Worm (Caenorhabditis elegans) whole organism, L4 larva: ENCODE data around the gene Y82E9BR.3.

Experiments
- F10B5.3 ChIP-seq: sonication (generic microtip); optimal IDR thresholded peaks from 2 replicates; lab custom pipeline; 2016; ENCODE audit warnings: mild to moderate bottlenecking, missing genetic modification characterization, missing compliant biosample characterization
- F26F4.8 ChIP-seq: fragments of 200-800 bp; sonication (Bioruptor generic); conservative IDR thresholded peaks from 2 replicates; pipeline ENCODE4 v1.3.6; 2022; ENCODE audit warnings: missing genetic modification characterization, missing compliant biosample characterization
- T20F7.1 ChIP-seq: fragments of 200-800 bp; sonication (Bioruptor generic); optimal IDR thresholded peaks from 2 replicates; lab custom pipeline; 2018; ENCODE audit warnings: mild to moderate bottlenecking, missing genetic modification characterization, missing compliant biosample characterization
- Y5F2A.4 ChIP-seq: fragments of 200-800 bp; sonication (Bioruptor generic); optimal IDR thresholded peaks from 2 replicates; lab custom pipeline; 2018; ENCODE audit warnings: mild to moderate bottlenecking, missing genetic modification characterization, missing compliant biosample characterization
- Y75B8A.6 ChIP-seq: fragments of 200-800 bp; sonication (Bioruptor generic); IDR thresholded peaks from 2 replicates; pipeline ENCODE4 v1.3.6; 2022; ENCODE audit warnings: missing genetic modification reagents, missing genetic modification characterization, missing compliant biosample characterization
- ZK337.2 ChIP-seq: fragments of 200-800 bp; sonication (Bioruptor generic); IDR thresholded peaks from 2 replicates; pipeline ENCODE4 v1.3.6; 2022; ENCODE audit warnings: missing genetic modification reagents, missing genetic modification characterization, missing compliant biosample characterization
- aha-1 ChIP-seq: fragments of 150-350 bp; peaks from one replicate; lab custom pipeline; 2014; ENCODE audit warnings: missing biosample characterization, missing genetic modification characterization
- arid-1 ChIP-seq: fragments of 200-800 bp; sonication (Bioruptor generic); conservative IDR thresholded peaks from 2 replicates; pipeline ENCODE4 v1.3.6; 2022; ENCODE audit warnings: missing genetic modification reagents, missing genetic modification characterization, missing compliant biosample characterization
- ceh-28 ChIP-seq: fragments of 150-350 bp; optimal IDR thresholded peaks from 2 replicates; lab custom pipeline; 2014; ENCODE audit warnings: missing biosample characterization, missing genetic modification reagents, missing genetic modification characterization
- ceh-44 ChIP-seq: fragments of 200-800 bp; sonication (Bioruptor generic); IDR thresholded peaks from 2 replicates; pipeline ENCODE4 v1.3.6; 2022; ENCODE audit warnings: missing genetic modification reagents, missing genetic modification characterization, missing compliant biosample characterization
- cey-2 ChIP-seq: sonication (generic microtip); optimal IDR thresholded peaks from 3 replicates; lab custom pipeline; 2017; ENCODE audit warnings: missing genetic modification characterization, mild to moderate bottlenecking, missing compliant biosample characterization, antibody characterized with exemption, borderline replicate concordance; ENCODE audit not compliant: insufficient read depth
- ctbp-1 ChIP-seq: fragments of 200-800 bp; sonication (Bioruptor generic); IDR thresholded peaks from 2 replicates; pipeline ENCODE4 v1.3.6; 2022; ENCODE audit warnings: missing genetic modification reagents, missing genetic modification characterization, missing compliant biosample characterization
- daf-12 ChIP-seq: fragments of 150-350 bp; optimal IDR thresholded peaks from 2 replicates; lab custom pipeline; 2014; ENCODE audit warnings: missing biosample characterization, missing genetic modification reagents, missing genetic modification characterization
- daf-19 ChIP-seq: fragments of 200-800 bp; sonication (Bioruptor generic); conservative IDR thresholded peaks from 2 replicates; pipeline ENCODE4 v1.3.6; 2022; ENCODE audit warnings: missing genetic modification characterization, missing compliant biosample characterization
- dmd-6 ChIP-seq: fragments of 200-800 bp; sonication (Bioruptor generic); IDR thresholded peaks from 2 replicates; pipeline ENCODE4 v1.3.6; 2022; ENCODE audit warnings: missing genetic modification reagents, missing genetic modification characterization, missing compliant biosample characterization
- dmd-8 ChIP-seq: fragments of 200-800 bp; sonication (Bioruptor generic); IDR thresholded peaks from 2 replicates; pipeline ENCODE4 v1.3.6; 2022; ENCODE audit warnings: missing genetic modification characterization, missing compliant biosample characterization
- dmd-9 ChIP-seq: fragments of 200-800 bp; sonication (Bioruptor generic); IDR thresholded peaks from 2 replicates; pipeline ENCODE4 v1.3.6; 2022; ENCODE audit warnings: missing genetic modification reagents, missing genetic modification characterization, missing compliant biosample characterization
- dpl-1 ChIP-seq: fragments of 150-350 bp; optimal IDR thresholded peaks from 2 replicates; lab custom pipeline; 2014; ENCODE audit warnings: missing biosample characterization, missing genetic modification reagents, missing genetic modification characterization
- duxl-1 ChIP-seq: sonication (generic microtip); optimal IDR thresholded peaks from 2 replicates; lab custom pipeline; 2016; ENCODE audit warnings: mild to moderate bottlenecking, missing genetic modification characterization, moderate library complexity, missing compliant biosample characterization; ENCODE audit not compliant: poor library complexity
- egl-27 ChIP-seq: sonication (generic microtip); optimal IDR thresholded peaks from 3 replicates; lab custom pipeline; 2017; ENCODE audit warnings: missing biosample characterization, missing genetic modification reagents, missing genetic modification characterization
- egl-43 ChIP-seq: fragments of 200-800 bp; sonication (Bioruptor generic); IDR thresholded peaks from 2 replicates; pipeline ENCODE4 v1.3.6; 2022; ENCODE audit warnings: missing genetic modification reagents, missing genetic modification characterization, missing compliant biosample characterization
- fkh-10 ChIP-seq: fragments of 150-350 bp; optimal IDR thresholded peaks from 2 replicates; lab custom pipeline; 2014; ENCODE audit warnings: missing biosample characterization, missing genetic modification reagents, missing genetic modification characterization
- fos-1 ChIP-seq: fragments of 150-350 bp; optimal IDR thresholded peaks from 2 replicates; lab custom pipeline; 2014; ENCODE audit warnings: missing biosample characterization, missing genetic modification characterization
- hlh-11 ChIP-seq: fragments of 200-800 bp; sonication (Bioruptor generic); optimal IDR thresholded peaks from 2 replicates; lab custom pipeline; 2018; ENCODE audit warnings: mild to moderate bottlenecking, missing genetic modification characterization, missing compliant biosample characterization
- jun-1 ChIP-seq: fragments of 150-350 bp; optimal IDR thresholded peaks from 2 replicates; lab custom pipeline; 2014; ENCODE audit warnings: missing biosample characterization, missing genetic modification reagents, missing genetic modification characterization
- lin-13 ChIP-seq: fragments of 150-350 bp; optimal IDR thresholded peaks from 2 replicates; lab custom pipeline; 2014; ENCODE audit warnings: missing biosample characterization, missing genetic modification reagents, missing genetic modification characterization
- lin-38 ChIP-seq: fragments of 200-800 bp; sonication (Bioruptor generic); IDR thresholded peaks from 2 replicates; pipeline ENCODE4 v1.3.6; 2022; ENCODE audit warnings: missing genetic modification reagents, missing genetic modification characterization, missing compliant biosample characterization
- lin-39 ChIP-seq: fragments of 150-350 bp; optimal IDR thresholded peaks from 2 replicates; lab custom pipeline; 2014; ENCODE audit warnings: missing biosample characterization, missing genetic modification reagents, missing genetic modification characterization
- lir-3 ChIP-seq: sonication (generic microtip); optimal IDR thresholded peaks from 2 replicates; lab custom pipeline; 2016; ENCODE audit warnings: mild to moderate bottlenecking, missing genetic modification characterization, missing compliant biosample characterization
- madf-5 ChIP-seq, 2 experiments: fragments of 200-800 bp; sonication (Bioruptor generic); IDR thresholded peaks; 2 replicates each; pipeline ENCODE4 v1.3.6; 2022; ENCODE audit warnings: missing compliant biosample characterization in 2 of 2, missing genetic modification characterization in 2 of 2
- madf-9 ChIP-seq: fragments of 200-800 bp; sonication (Bioruptor generic); conservative IDR thresholded peaks from 2 replicates; pipeline ENCODE4 v1.3.6; 2022; ENCODE audit warnings: missing genetic modification reagents, missing genetic modification characterization, missing compliant biosample characterization
- mdt-29 ChIP-seq: fragments of 200-800 bp; sonication (Bioruptor generic); IDR thresholded peaks from 2 replicates; pipeline ENCODE4 v1.3.6; 2022; ENCODE audit warnings: missing genetic modification reagents, missing genetic modification characterization, missing compliant biosample characterization
- mep-1 ChIP-seq: fragments of 150-350 bp; sonication (generic microtip); optimal IDR thresholded peaks from 3 replicates; lab custom pipeline; 2014; ENCODE audit warnings: missing biosample characterization, missing genetic modification characterization
- mxl-2 ChIP-seq: fragments of 200-800 bp; sonication (Bioruptor generic); conservative IDR thresholded peaks from 2 replicates; pipeline ENCODE4 v1.3.6; 2022; ENCODE audit warnings: missing genetic modification reagents, missing genetic modification characterization, missing compliant biosample characterization
- nhr-10 ChIP-seq: fragments of 150-350 bp; optimal IDR thresholded peaks from 2 replicates; lab custom pipeline; 2014; ENCODE audit warnings: missing biosample characterization, missing genetic modification characterization
- nhr-11 ChIP-seq: fragments of 150-350 bp; optimal IDR thresholded peaks from 2 replicates; lab custom pipeline; 2014; ENCODE audit warnings: missing biosample characterization, missing genetic modification characterization
- nhr-25 ChIP-seq: sonication (generic microtip); optimal IDR thresholded peaks from 2 replicates; lab custom pipeline; 2017; ENCODE audit warnings: missing genetic modification characterization, mild to moderate bottlenecking, missing compliant biosample characterization, antibody characterized with exemption, moderate library complexity, borderline replicate concordance; ENCODE audit not compliant: insufficient read depth
- nhr-48 ChIP-seq: sonication (generic microtip); optimal IDR thresholded peaks from 2 replicates; lab custom pipeline; 2016; ENCODE audit warnings: mild to moderate bottlenecking, missing genetic modification characterization, missing compliant biosample characterization
- nhr-6 ChIP-seq: fragments of 150-350 bp; optimal IDR thresholded peaks from 2 replicates; lab custom pipeline; 2014; ENCODE audit warnings: missing biosample characterization, missing genetic modification characterization
- nhr-77 ChIP-seq: fragments of 150-350 bp; optimal IDR thresholded peaks from 2 replicates; lab custom pipeline; 2014; ENCODE audit warnings: missing biosample characterization, missing genetic modification characterization
- rbr-2 ChIP-seq: sonication (generic microtip); optimal IDR thresholded peaks from 2 replicates; lab custom pipeline; 2016; ENCODE audit warnings: missing genotype, missing genetic modification characterization, missing compliant biosample characterization
- saeg-2 ChIP-seq: fragments of 200-800 bp; sonication (Bioruptor generic); IDR thresholded peaks from 2 replicates; pipeline ENCODE4 v1.3.6; 2022; ENCODE audit warnings: missing genetic modification reagents, missing genetic modification characterization, missing compliant biosample characterization
- snpc-4 ChIP-seq: fragments of 150-350 bp; optimal IDR thresholded peaks from 2 replicates; lab custom pipeline; 2014; ENCODE audit warnings: missing biosample characterization, missing genetic modification characterization
- spr-3 ChIP-seq: fragments of 200-800 bp; sonication (Bioruptor generic); optimal IDR thresholded peaks from 2 replicates; lab custom pipeline; 2018; ENCODE audit warnings: mild to moderate bottlenecking, missing genetic modification characterization, missing compliant biosample characterization
- tag-97 ChIP-seq: fragments of 200-800 bp; sonication (Bioruptor generic); IDR thresholded peaks from 2 replicates; pipeline ENCODE4 v1.3.6; 2022; ENCODE audit warnings: missing genetic modification characterization, missing compliant biosample characterization
- tra-1 ChIP-seq: fragments of 200-800 bp; sonication (Bioruptor generic); IDR thresholded peaks from 2 replicates; pipeline ENCODE4 v1.3.6; 2022; ENCODE audit warnings: missing genetic modification reagents, missing genetic modification characterization, missing compliant biosample characterization
- unc-62 ChIP-seq, 3 experiments: fragments of 150-350 bp in 1 of 3; sonication (generic microtip); optimal IDR thresholded peaks in 2 of 3; peaks in 1 of 3; 1 replicate in 1 of 3; 2 replicates in 2 of 3; lab custom pipeline; 2014 to 2017; ENCODE audit warnings: missing biosample characterization in 3 of 3, missing genetic modification characterization in 3 of 3, missing genetic modification reagents in 3 of 3, missing genotype in 1 of 3
- vab-7 ChIP-seq: fragments of 200-800 bp; sonication (Bioruptor generic); IDR thresholded peaks from 2 replicates; pipeline ENCODE4 v1.3.6; 2022; ENCODE audit warnings: missing genetic modification reagents, missing genetic modification characterization, missing compliant biosample characterization
- zag-1 ChIP-seq: fragments of 150-350 bp; optimal IDR thresholded peaks from 2 replicates; lab custom pipeline; 2014; ENCODE audit warnings: missing biosample characterization, missing genetic modification characterization
- zip-11 ChIP-seq: fragments of 200-800 bp; sonication (Bioruptor generic); IDR thresholded peaks from 2 replicates; pipeline ENCODE4 v1.3.6; 2022; ENCODE audit warnings: missing genetic modification characterization, missing compliant biosample characterization
- ztf-7 ChIP-seq: fragments of 150-350 bp; optimal IDR thresholded peaks from 2 replicates; lab custom pipeline; 2014; ENCODE audit warnings: missing biosample characterization, missing genetic modification characterization

Y82E9BR.3 gene

ce11 chrIII:1424305-1424704 is 5.3 kb downstream of the Y82E9BR.3 start (continued):
- TF ChIP-seq arid-1 (GFP tag; lab: Robert Waterston, UW): peak; percentile 92
- TF ChIP-seq nhr-11 (tag; lab: Kevin White, UChicago): peak; percentile 53
- TF ChIP-seq daf-19 (GFP tag; lab: Robert Waterston, UW): no peak
- no peak for TF ChIP-seq ceh-28 (tag; lab: Kevin White, UChicago)
- TF ChIP-seq Y5F2A.4 (GFP tag; lab: Kevin White, UChicago): peak; percentile 21
- peak; percentile 81 for TF ChIP-seq dmd-9 (GFP tag; lab: Robert Waterston, UW)
- no peak for TF ChIP-seq nhr-25 (tag; lab: Kevin White, UChicago)
- TF ChIP-seq madf-5 (GFP tag; IDR thresholded peaks at IDR 0.05; lab: Robert Waterston, UW): peak; percentile 87 to 96
- no peak for TF ChIP-seq egl-27
- no peak for TF ChIP-seq nhr-48 (tag; lab: Kevin White, UChicago)
- no peak for TF ChIP-seq jun-1
- no peak for TF ChIP-seq lir-3 (tag; lab: Kevin White, UChicago)
- peak; percentile 52 for TF ChIP-seq hlh-11 (tag; lab: Kevin White, UChicago)
- no peak for TF ChIP-seq daf-12
- peak; percentile 88 for TF ChIP-seq madf-9 (GFP tag; lab: Robert Waterston, UW)
- TF ChIP-seq dmd-6 (GFP tag; lab: Robert Waterston, UW): peak; percentile 53
- peak; percentile 94 for TF ChIP-seq lin-13 (GFP tag; lab: Kevin White, UChicago)
- TF ChIP-seq T20F7.1 (GFP tag; lab: Kevin White, UChicago): peak; percentile 19
- TF ChIP-seq lin-39 (tag; lab: Kevin White, UChicago): no peak
- no peak for TF ChIP-seq fos-1
- no peak for TF ChIP-seq snpc-4 (tag; lab: Kevin White, UChicago)
- TF ChIP-seq vab-7 (GFP tag; lab: Robert Waterston, UW): peak; percentile 88
- peak; percentile 83 for TF ChIP-seq tra-1 (GFP tag; lab: Robert Waterston, UW)
- peak; percentile 82 for TF ChIP-seq saeg-2 (GFP tag; lab: Robert Waterston, UW)
- peak; percentile 76 for TF ChIP-seq mep-1
- peak; percentile 39 for TF ChIP-seq nhr-77 (tag; lab: Kevin White, UChicago)
- peak; percentile 61; the same call in 1 of the 2 replicates for TF ChIP-seq ZK337.2
- peak; percentile 68; the same call in 1 of the 2 replicates for TF ChIP-seq F26F4.8 (GFP tag; lab: Robert Waterston, UW)
- no peak for TF ChIP-seq unc-62 (GFP tag; optimal IDR thresholded peaks at IDR 0.05 in 1 of 2; lab: Kevin White, UChicago)
- TF ChIP-seq unc-62 (tag; optimal IDR thresholded peaks at IDR 0.05; lab: Kevin White, UChicago): no peak
- TF ChIP-seq zip-11 (GFP tag; lab: Robert Waterston, UW): no peak
- peak; percentile 56 for TF ChIP-seq fkh-10 (GFP tag; lab: Kevin White, UChicago)
- no peak for TF ChIP-seq nhr-10 (tag; lab: Kevin White, UChicago)
- no peak for TF ChIP-seq cey-2 (tag; lab: Kevin White, UChicago)
- TF ChIP-seq ztf-7 (tag; lab: Kevin White, UChicago): no peak
- TF ChIP-seq aha-1: peak; percentile 98
- peak; percentile 69 for TF ChIP-seq spr-3 (GFP tag; lab: Kevin White, UChicago)
- peak; percentile 77; the same call in 1 of the 2 replicates for TF ChIP-seq dmd-8 (GFP tag; lab: Robert Waterston, UW)
- peak; percentile 78 for TF ChIP-seq duxl-1 (tag; lab: Kevin White, UChicago)
- peak; percentile 70 for TF ChIP-seq rbr-2 (tag; lab: Kevin White, UChicago)
- TF ChIP-seq F10B5.3 (tag; lab: Kevin White, UChicago): no peak
- peak; percentile 95 for TF ChIP-seq egl-43 (GFP tag; lab: Robert Waterston, UW)
- no peak for TF ChIP-seq zag-1 (tag; lab: Kevin White, UChicago)
- peak; percentile 73 for TF ChIP-seq mdt-29
- peak; percentile 60 for TF ChIP-seq dpl-1
- no peak for TF ChIP-seq nhr-6
- TF ChIP-seq mxl-2 (GFP tag; lab: Robert Waterston, UW): 0 out of 2 replicates have a peak, but pooled peaks have one; percentile 33
- TF ChIP-seq lin-38 (GFP tag; lab: Robert Waterston, UW): peak; percentile 87
- TF ChIP-seq Y75B8A.6 (GFP tag; lab: Robert Waterston, UW): peak; percentile 84
- no peak for TF ChIP-seq tag-97 (GFP tag; lab: Robert Waterston, UW)
- TF ChIP-seq ceh-44 (GFP tag; lab: Robert Waterston, UW): peak; percentile 82; the same call in 1 of the 2 replicates
- peak; percentile 76 for TF ChIP-seq ctbp-1 (GFP tag; lab: Robert Waterston, UW)
